Worm (Caenorhabditis elegans) whole organism, late embryonic: ENCODE data around the gene cpg-23.

Experiments
- C08G9.2 ChIP-seq: sonication (generic microtip); optimal IDR thresholded peaks from 2 replicates; lab custom pipeline; 2016; ENCODE audit warnings: mild to moderate bottlenecking, missing genetic modification characterization, moderate library complexity, missing compliant biosample characterization
- C38D4.7 ChIP-seq: fragments of 200-800 bp; sonication (Bioruptor generic); optimal IDR thresholded peaks from 2 replicates; lab custom pipeline; 2018; ENCODE audit warnings: mild to moderate bottlenecking, missing genetic modification characterization, moderate library complexity, missing compliant biosample characterization
- T23F11.4 ChIP-seq: fragments of 200-800 bp; sonication (Bioruptor generic); optimal IDR thresholded peaks from 2 replicates; lab custom pipeline; 2018; ENCODE audit warnings: mild to moderate bottlenecking, missing genetic modification characterization, missing compliant biosample characterization
- Y22D7AL.16 ChIP-seq: sonication (generic microtip); optimal IDR thresholded peaks from 2 replicates; lab custom pipeline; 2016; ENCODE audit warnings: missing genetic modification characterization, missing compliant biosample characterization
- ama-1 ChIP-seq: fragments of 150-350 bp; optimal IDR thresholded peaks from 2 replicates; lab custom pipeline; 2014
- ceh-14 ChIP-seq: sonication (generic microtip); optimal IDR thresholded peaks from 2 replicates; lab custom pipeline; 2016; ENCODE audit warnings: missing genotype, missing genetic modification characterization, missing compliant biosample characterization
- ceh-18 ChIP-seq: sonication (generic microtip); optimal IDR thresholded peaks from 2 replicates; lab custom pipeline; 2016; ENCODE audit warnings: missing genetic modification characterization, missing compliant biosample characterization
- ceh-2 ChIP-seq: sonication (generic microtip); optimal IDR thresholded peaks from 2 replicates; lab custom pipeline; 2016; ENCODE audit warnings: missing genotype, missing genetic modification characterization, missing compliant biosample characterization
- ceh-22 ChIP-seq: sonication (generic microtip); optimal IDR thresholded peaks from 2 replicates; lab custom pipeline; 2017; ENCODE audit warnings: missing biosample characterization, missing genetic modification characterization
- ceh-30 ChIP-seq: fragments of 150-350 bp; optimal IDR thresholded peaks from 2 replicates; lab custom pipeline; 2014; ENCODE audit warnings: missing biosample characterization, missing genetic modification characterization
- ceh-34 ChIP-seq: sonication (generic microtip); optimal IDR thresholded peaks from 2 replicates; lab custom pipeline; 2016; ENCODE audit warnings: mild to moderate bottlenecking, missing genetic modification characterization, missing compliant biosample characterization
- ceh-45 ChIP-seq: fragments of 200-800 bp; sonication (Bioruptor generic); IDR thresholded peaks from 2 replicates; pipeline ENCODE4 v1.3.6; 2022; ENCODE audit warnings: missing genetic modification reagents, missing genetic modification characterization, missing compliant biosample characterization
- ceh-6 ChIP-seq: fragments of 200-800 bp; sonication (Bioruptor generic); optimal IDR thresholded peaks from 2 replicates; lab custom pipeline; 2018; ENCODE audit warnings: mild to moderate bottlenecking, missing genetic modification characterization, missing compliant biosample characterization
- ceh-9 ChIP-seq: sonication (generic microtip); optimal IDR thresholded peaks from 2 replicates; lab custom pipeline; 2016; ENCODE audit warnings: mild to moderate bottlenecking, missing genetic modification characterization, inconsistent platforms, missing compliant biosample characterization
- dmd-4 ChIP-seq: sonication (generic microtip); optimal IDR thresholded peaks from 2 replicates; lab custom pipeline; 2016; ENCODE audit warnings: borderline replicate concordance, missing genetic modification characterization, missing compliant biosample characterization
- dve-1 ChIP-seq: sonication (generic microtip); optimal IDR thresholded peaks from 2 replicates; lab custom pipeline; 2017; ENCODE audit warnings: antibody characterized with exemption, mild to moderate bottlenecking, missing genetic modification characterization, missing compliant biosample characterization
- elt-4 ChIP-seq: sonication (generic microtip); optimal IDR thresholded peaks from 2 replicates; lab custom pipeline; 2016; ENCODE audit warnings: missing genetic modification characterization, missing compliant biosample characterization
- ets-4 ChIP-seq: sonication (generic microtip); optimal IDR thresholded peaks from 2 replicates; lab custom pipeline; 2016; ENCODE audit warnings: missing genetic modification characterization, missing compliant biosample characterization
- eyg-1 ChIP-seq: sonication (generic microtip); optimal IDR thresholded peaks from 2 replicates; lab custom pipeline; 2016; ENCODE audit warnings: missing genotype, missing genetic modification characterization, missing compliant biosample characterization
- fax-1 ChIP-seq: sonication (generic microtip); optimal IDR thresholded peaks from 2 replicates; lab custom pipeline; 2016; ENCODE audit warnings: missing genotype, missing genetic modification characterization, missing compliant biosample characterization
- fkh-10 ChIP-seq: fragments of 150-350 bp; optimal IDR thresholded peaks from 2 replicates; lab custom pipeline; 2014; ENCODE audit warnings: missing biosample characterization, missing genetic modification reagents, missing genetic modification characterization
- fkh-6 ChIP-seq: sonication (generic microtip); optimal IDR thresholded peaks from 2 replicates; lab custom pipeline; 2016; ENCODE audit warnings: missing genetic modification characterization, missing compliant biosample characterization
- hlh-13 ChIP-seq: fragments of 200-800 bp; sonication (Bioruptor generic); optimal IDR thresholded peaks from 2 replicates; lab custom pipeline; 2018; ENCODE audit warnings: mild to moderate bottlenecking, missing genetic modification characterization, missing compliant biosample characterization
- hlh-15 ChIP-seq: sonication (generic microtip); optimal IDR thresholded peaks from 2 replicates; lab custom pipeline; 2016; ENCODE audit warnings: missing genetic modification characterization, missing compliant biosample characterization
- hlh-30 ChIP-seq: sonication (generic microtip); optimal IDR thresholded peaks from 2 replicates; lab custom pipeline; 2017; ENCODE audit warnings: antibody characterized with exemption, missing genetic modification characterization, missing compliant biosample characterization; ENCODE audit not compliant: insufficient read depth
- hlh-6 ChIP-seq: sonication (generic microtip); optimal IDR thresholded peaks from 2 replicates; lab custom pipeline; 2016; ENCODE audit warnings: missing genotype, missing genetic modification characterization, missing compliant biosample characterization
- lim-6 ChIP-seq: sonication (generic microtip); optimal IDR thresholded peaks from 2 replicates; lab custom pipeline; 2016; ENCODE audit warnings: missing genetic modification characterization, missing compliant biosample characterization
- lin-11 ChIP-seq: fragments of 200-800 bp; sonication (Bioruptor generic); optimal IDR thresholded peaks from 2 replicates; lab custom pipeline; 2018; ENCODE audit warnings: mild to moderate bottlenecking, missing genetic modification characterization, missing compliant biosample characterization
- madf-2 ChIP-seq: sonication (generic microtip); optimal IDR thresholded peaks from 2 replicates; lab custom pipeline; 2017; ENCODE audit warnings: missing genetic modification characterization, missing compliant biosample characterization
- mec-3 ChIP-seq: sonication (generic microtip); optimal IDR thresholded peaks from 2 replicates; lab custom pipeline; 2016; ENCODE audit warnings: borderline replicate concordance, missing genetic modification characterization, missing compliant biosample characterization
- nfya-1 ChIP-seq: sonication (generic microtip); optimal IDR thresholded peaks from 2 replicates; lab custom pipeline; 2017; ENCODE audit warnings: missing genetic modification characterization, mild to moderate bottlenecking, missing compliant biosample characterization, antibody characterized with exemption, moderate library complexity
- nhr-11 ChIP-seq: fragments of 150-350 bp; optimal IDR thresholded peaks from 2 replicates; lab custom pipeline; 2014; ENCODE audit warnings: missing biosample characterization, missing genetic modification characterization
- nhr-232 ChIP-seq: sonication (generic microtip); optimal IDR thresholded peaks from 2 replicates; lab custom pipeline; 2016; ENCODE audit warnings: missing genetic modification characterization, missing compliant biosample characterization
- npax-4 ChIP-seq: sonication (generic microtip); optimal IDR thresholded peaks from 2 replicates; lab custom pipeline; 2016; ENCODE audit warnings: missing genetic modification characterization, missing compliant biosample characterization
- pag-3 ChIP-seq: sonication (generic microtip); optimal IDR thresholded peaks from 2 replicates; lab custom pipeline; 2016; ENCODE audit warnings: missing compliant biosample characterization, missing genetic modification characterization, borderline replicate concordance
- pat-9 ChIP-seq: fragments of 200-800 bp; sonication (Bioruptor generic); optimal IDR thresholded peaks from 2 replicates; lab custom pipeline; 2018; ENCODE audit warnings: mild to moderate bottlenecking, missing genetic modification characterization, moderate library complexity, missing compliant biosample characterization
- pax-1 ChIP-seq: fragments of 150-350 bp; optimal IDR thresholded peaks from 2 replicates; lab custom pipeline; 2014; ENCODE audit warnings: missing biosample characterization, missing genetic modification characterization
- pha-2 ChIP-seq: sonication (generic microtip); optimal IDR thresholded peaks from 2 replicates; lab custom pipeline; 2017; ENCODE audit warnings: mild to moderate bottlenecking, missing genetic modification characterization, missing compliant biosample characterization
- pha-4 ChIP-seq: fragments of 150-350 bp; optimal IDR thresholded peaks from 2 replicates; lab custom pipeline; 2018; ENCODE audit warnings: missing biosample characterization, missing genetic modification reagents, missing genetic modification characterization
- pqm-1 ChIP-seq: sonication (generic microtip); optimal IDR thresholded peaks from 2 replicates; lab custom pipeline; 2016; ENCODE audit warnings: missing genetic modification characterization, missing compliant biosample characterization
- ref-2 ChIP-seq: sonication (generic microtip); optimal IDR thresholded peaks from 2 replicates; lab custom pipeline; 2016; ENCODE audit warnings: missing genetic modification characterization, missing compliant biosample characterization
- rnt-1 ChIP-seq: sonication (generic microtip); optimal IDR thresholded peaks from 2 replicates; lab custom pipeline; 2016; ENCODE audit warnings: missing genetic modification characterization, missing compliant biosample characterization
- sdc-2 ChIP-seq: sonication (generic microtip); optimal IDR thresholded peaks from 2 replicates; lab custom pipeline; 2016; ENCODE audit warnings: missing genotype, missing genetic modification characterization, missing compliant biosample characterization
- sox-2 ChIP-seq: fragments of 200-800 bp; sonication (Bioruptor generic); IDR thresholded peaks from 2 replicates; pipeline ENCODE4 v1.3.6; 2022; ENCODE audit warnings: missing genetic modification reagents, missing genetic modification characterization, missing compliant biosample characterization
- sox-4 ChIP-seq: sonication (generic microtip); optimal IDR thresholded peaks from 2 replicates; lab custom pipeline; 2017; ENCODE audit warnings: mild to moderate bottlenecking, missing genetic modification characterization, inconsistent platforms, missing compliant biosample characterization
- syd-9 ChIP-seq: sonication (generic microtip); optimal IDR thresholded peaks from 2 replicates; lab custom pipeline; 2016; ENCODE audit warnings: mild to moderate bottlenecking, missing genetic modification characterization, moderate library complexity, missing compliant biosample characterization
- tbx-7 ChIP-seq: sonication (generic microtip); optimal IDR thresholded peaks from 2 replicates; lab custom pipeline; 2016; ENCODE audit warnings: missing genotype, missing genetic modification characterization, missing compliant biosample characterization
- ttx-3 ChIP-seq: sonication (generic microtip); optimal IDR thresholded peaks from 2 replicates; lab custom pipeline; 2016; ENCODE audit warnings: missing genetic modification reagents, missing genetic modification characterization, missing compliant biosample characterization
- unc-3 ChIP-seq, 2 experiments: fragments of 200-800 bp in 1 of 2; sonication (Bioruptor generic) in 1 of 2; sonication (generic microtip) in 1 of 2; conservative IDR thresholded peaks in 1 of 2; optimal IDR thresholded peaks in 1 of 2; 2 replicates each; pipeline versions ENCODE4 v1.3.6 to Lab custom; 2016 to 2022; ENCODE audit warnings: missing compliant biosample characterization in 2 of 2, missing genetic modification characterization in 2 of 2, missing genetic modification reagents in 1 of 2
- unc-55 ChIP-seq: sonication (generic microtip); optimal IDR thresholded peaks from 2 replicates; lab custom pipeline; 2017; ENCODE audit warnings: missing biosample characterization, missing genetic modification reagents, missing genetic modification characterization
- unc-86 ChIP-seq: sonication (generic microtip); optimal IDR thresholded peaks from 2 replicates; lab custom pipeline; 2016; ENCODE audit warnings: missing genetic modification characterization, missing compliant biosample characterization
- zip-5 ChIP-seq: sonication (generic microtip); optimal IDR thresholded peaks from 2 replicates; lab custom pipeline; 2016; ENCODE audit warnings: missing genetic modification characterization, missing compliant biosample characterization
- ztf-16 ChIP-seq: sonication (generic microtip); optimal IDR thresholded peaks from 2 replicates; lab custom pipeline; 2017; ENCODE audit warnings: missing genetic modification characterization, missing compliant biosample characterization

Gene cpg-23

DNA sequence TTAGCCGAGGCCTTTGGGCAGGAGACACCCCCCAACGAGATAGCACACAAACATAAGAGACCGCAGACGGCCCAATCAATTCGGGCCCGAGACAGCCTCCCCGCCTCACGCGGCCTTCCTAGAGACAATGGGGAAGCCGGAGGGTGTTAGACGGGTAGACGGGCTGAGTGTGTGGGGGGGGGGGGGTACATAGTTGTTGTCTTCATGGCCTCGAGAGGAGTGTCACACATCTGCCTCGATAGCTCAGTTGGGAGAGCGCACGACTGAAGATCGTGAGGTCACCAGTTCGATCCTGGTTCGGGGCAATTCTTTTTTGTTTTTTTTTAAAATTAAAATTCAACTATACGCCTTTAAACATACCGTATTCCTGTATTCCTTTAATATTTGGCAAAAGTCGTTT lies 14.8 kb upstream of the cpg-23 start:
- no peak for TF ChIP-seq elt-4
- TF ChIP-seq zip-5, result peak; percentile 21
- TF ChIP-seq lin-11 (tag; lab: Kevin White, UChicago), result peak; percentile 72
- peak; percentile 66 for TF ChIP-seq hlh-6 (tag; lab: Kevin White, UChicago)
- no peak for TF ChIP-seq unc-55 (GFP tag; lab: Kevin White, UChicago)
- peak; percentile 50 for TF ChIP-seq C08G9.2 (tag; lab: Kevin White, UChicago)
- TF ChIP-seq ceh-22, result no peak
- TF ChIP-seq ceh-18 (tag; lab: Kevin White, UChicago), result peak; percentile 44
- TF ChIP-seq hlh-13 (GFP tag; lab: Kevin White, UChicago), result peak; percentile 65
- peak; percentile 65 for TF ChIP-seq sox-4 (tag; lab: Kevin White, UChicago)
- TF ChIP-seq ttx-3, result peak; percentile 69
- TF ChIP-seq unc-86 (tag; lab: Kevin White, UChicago), result peak; percentile 38
- TF ChIP-seq dmd-4, result no peak
- no peak for TF ChIP-seq ceh-30 (tag; lab: Kevin White, UChicago)
- peak; percentile 51 for TF ChIP-seq nhr-232 (tag; lab: Kevin White, UChicago)
- TF ChIP-seq npax-4 (tag; lab: Kevin White, UChicago), result peak; percentile 58
- TF ChIP-seq sox-2, result peak; percentile 54
- TF ChIP-seq ztf-16 (tag; lab: Kevin White, UChicago), result peak; percentile 37
- TF ChIP-seq hlh-15 (tag; lab: Kevin White, UChicago), result peak; percentile 17
- no peak for TF ChIP-seq lim-6 (tag; lab: Kevin White, UChicago)
- peak; percentile 58 for TF ChIP-seq T23F11.4 (GFP tag; lab: Kevin White, UChicago)
- TF ChIP-seq ref-2 (tag; lab: Kevin White, UChicago), result peak; percentile 62
- peak; percentile 53 for TF ChIP-seq nfya-1 (tag; lab: Kevin White, UChicago)
- peak; percentile 43 for TF ChIP-seq eyg-1 (tag; lab: Kevin White, UChicago)
- TF ChIP-seq tbx-7 (tag; lab: Kevin White, UChicago), result no peak
- peak; percentile 71 for TF ChIP-seq pat-9 (tag; lab: Kevin White, UChicago)
- TF ChIP-seq pqm-1 (tag; lab: Kevin White, UChicago), result peak; percentile 13
- peak; percentile 53 for TF ChIP-seq sdc-2 (tag; lab: Kevin White, UChicago)
- TF ChIP-seq fax-1 (tag; lab: Kevin White, UChicago), result peak; percentile 50
- peak; percentile 93 for TF ChIP-seq pha-2 (tag; lab: Kevin White, UChicago)
- peak; percentile 64 for TF ChIP-seq Y22D7AL.16
- TF ChIP-seq pag-3 (tag; lab: Kevin White, UChicago), result peak; percentile 18
- no peak for TF ChIP-seq mec-3 (tag; lab: Kevin White, UChicago)
- TF ChIP-seq hlh-30, result peak; percentile 81
- TF ChIP-seq ceh-14 (tag; lab: Kevin White, UChicago), result peak; percentile 62
- TF ChIP-seq unc-3 (GFP tag; conservative IDR thresholded peaks at IDR 0.05; lab: Robert Waterston, UW), result peak; percentile 76; the same call in 1 of the 2 replicates
- peak; percentile 42 for TF ChIP-seq unc-3 (tag; optimal IDR thresholded peaks at IDR 0.05; lab: Kevin White, UChicago)
- no peak for TF ChIP-seq ama-1
- TF ChIP-seq pha-4 (tag; lab: Kevin White, UChicago), result no peak
- TF ChIP-seq ceh-34 (tag; lab: Kevin White, UChicago), result peak; percentile 21
- TF ChIP-seq ceh-2 (tag; lab: Kevin White, UChicago), result peak; percentile 30
- TF ChIP-seq rnt-1 (tag; lab: Kevin White, UChicago), result peak; percentile 34
- TF ChIP-seq fkh-6 (tag; lab: Kevin White, UChicago), result peak; percentile 50
- TF ChIP-seq ceh-6, result peak; percentile 74
- TF ChIP-seq ceh-45 (GFP tag; lab: Robert Waterston, UW), result peak; percentile 79
- peak; percentile 56 for TF ChIP-seq ceh-9
- peak; percentile 63 for TF ChIP-seq madf-2 (tag; lab: Kevin White, UChicago)
- no peak for TF ChIP-seq ets-4 (tag; lab: Kevin White, UChicago)
- peak; percentile 75 for TF ChIP-seq C38D4.7 (GFP tag; lab: Kevin White, UChicago)
- no peak for TF ChIP-seq nhr-11
- TF ChIP-seq syd-9, result peak; percentile 55
- TF ChIP-seq fkh-10 (GFP tag; lab: Kevin White, UChicago), result no peak
- peak; percentile 38 for TF ChIP-seq dve-1
- TF ChIP-seq pax-1 (tag; lab: Kevin White, UChicago), result no peak
